Worm (Caenorhabditis elegans) whole organism, L4 larva: ENCODE measurements around the gene F59A6.13.

Experiments
- R02D3.7 ChIP-seq: fragments of 150-350 bp; sonication (generic microtip); optimal IDR thresholded peaks from 3 replicates; lab custom pipeline; 2014; ENCODE audit warnings: missing biosample characterization, missing genetic modification characterization
- T26A8.4 ChIP-seq: fragments of 200-800 bp; sonication (Bioruptor generic); IDR thresholded peaks from 2 replicates; pipeline ENCODE4 v1.3.6; 2022; ENCODE audit warnings: missing genetic modification characterization, missing compliant biosample characterization
- ces-1 ChIP-seq: fragments of 150-350 bp; sonication (generic microtip); optimal IDR thresholded peaks from 4 replicates; lab custom pipeline; 2014; ENCODE audit warnings: missing biosample characterization, missing genetic modification reagents, missing genetic modification characterization
- hif-1 ChIP-seq, 2 experiments: sonication (generic microtip); optimal IDR thresholded peaks; 2 replicates each; lab custom pipeline; 2016 to 2017; ENCODE audit warnings: missing compliant biosample characterization in 2 of 2, missing genetic modification characterization in 2 of 2, missing genetic modification reagents in 2 of 2, missing genotype in 2 of 2, mild to moderate bottlenecking in 1 of 2
- hlh-30 ChIP-seq: sonication (generic microtip); optimal IDR thresholded peaks from 2 replicates; lab custom pipeline; 2017; ENCODE audit warnings: antibody characterized with exemption, mild to moderate bottlenecking, missing genetic modification characterization, missing compliant biosample characterization; ENCODE audit not compliant: insufficient read depth
- jun-1 ChIP-seq: fragments of 150-350 bp; optimal IDR thresholded peaks from 2 replicates; lab custom pipeline; 2014; ENCODE audit warnings: missing biosample characterization, missing genetic modification reagents, missing genetic modification characterization
- lim-7 ChIP-seq: fragments of 200-800 bp; sonication (Bioruptor generic); IDR thresholded peaks from 2 replicates; pipeline ENCODE4 v1.3.6; 2022; ENCODE audit warnings: missing genetic modification characterization, missing compliant biosample characterization
- lin-13 ChIP-seq: fragments of 150-350 bp; optimal IDR thresholded peaks from 2 replicates; lab custom pipeline; 2014; ENCODE audit warnings: missing biosample characterization, missing genetic modification reagents, missing genetic modification characterization
- mdt-29 ChIP-seq: fragments of 200-800 bp; sonication (Bioruptor generic); IDR thresholded peaks from 2 replicates; pipeline ENCODE4 v1.3.6; 2022; ENCODE audit warnings: missing genetic modification reagents, missing genetic modification characterization, missing compliant biosample characterization
- skn-1 ChIP-seq: fragments of 150-350 bp; optimal IDR thresholded peaks from 2 replicates; lab custom pipeline; 2014; ENCODE audit warnings: missing biosample characterization, missing genetic modification characterization
- unc-130 ChIP-seq: sonication (generic microtip); optimal IDR thresholded peaks from 2 replicates; lab custom pipeline; 2016; ENCODE audit warnings: missing genetic modification reagents, missing genetic modification characterization, missing compliant biosample characterization
- zag-1 ChIP-seq: fragments of 150-350 bp; optimal IDR thresholded peaks from 2 replicates; lab custom pipeline; 2014; ENCODE audit warnings: missing biosample characterization, missing genetic modification characterization
- zfp-2 ChIP-seq: sonication (generic microtip); optimal IDR thresholded peaks from 2 replicates; lab custom pipeline; 2016; ENCODE audit warnings: mild to moderate bottlenecking, missing genetic modification characterization, missing compliant biosample characterization
- ztf-7 ChIP-seq: fragments of 150-350 bp; optimal IDR thresholded peaks from 2 replicates; lab custom pipeline; 2014; ENCODE audit warnings: missing biosample characterization, missing genetic modification characterization

- no peak for TF ChIP-seq T26A8.4 (GFP tag; lab: Robert Waterston, UW)
- no peak for TF ChIP-seq ztf-7
- no peak for TF ChIP-seq R02D3.7 (tag; lab: Kevin White, UChicago)
- no peak for TF ChIP-seq lin-13 (GFP tag; lab: Kevin White, UChicago)
- TF ChIP-seq zfp-2 (tag; lab: Kevin White, UChicago), result no peak
- no peak for TF ChIP-seq hif-1 (tag; optimal IDR thresholded peaks at IDR 0.05; lab: Kevin White, UChicago)
- TF ChIP-seq unc-130 (GFP tag; lab: Kevin White, UChicago), result no peak
- TF ChIP-seq hlh-30 (tag; lab: Kevin White, UChicago), result peak; percentile 20
- no peak for TF ChIP-seq lim-7 (GFP tag; lab: Robert Waterston, UW)
- TF ChIP-seq ces-1 (GFP tag; lab: Kevin White, UChicago), result no peak
- no peak for TF ChIP-seq mdt-29 (GFP tag; lab: Robert Waterston, UW)
- no peak for TF ChIP-seq skn-1 (tag; lab: Kevin White, UChicago)
- no peak for TF ChIP-seq zag-1 (tag; lab: Kevin White, UChicago)
- no peak for TF ChIP-seq jun-1
Measured at ce11 chrII:4994939-4995338, 27.7 kb upstream of the F59A6.13 start, which contains the start of gene rnh-1.0.
